Worm (Caenorhabditis elegans) whole organism, L1 larva: ENCODE data around the gene catp-4.
A peak's percentile ranks its signal among the peaks of the same experiment; 100 is the strongest.
"Not testable (repeated sequence)": the region's sequence is repeated elsewhere in the genome, so short reads cannot be mapped to it uniquely, and the experiment has no call there.

Source experiments
- aly-2 ChIP-seq: fragments of 150-350 bp; optimal IDR thresholded peaks from 2 replicates; lab custom pipeline; 2014; ENCODE audit warnings: missing biosample characterization, missing genetic modification characterization
- ceh-82 ChIP-seq, 3 experiments: fragments of 150-350 bp in 1 of 3; sonication (generic microtip) in 2 of 3; optimal IDR thresholded peaks; 2 replicates each; lab custom pipeline; 2014 to 2017; ENCODE audit warnings: missing biosample characterization in 3 of 3, missing genetic modification characterization in 3 of 3
- dpl-1 ChIP-seq, 3 experiments: fragments of 150-350 bp in 2 of 3; sonication (generic microtip) in 1 of 3; optimal IDR thresholded peaks; 2 replicates each; lab custom pipeline; 2014 to 2017; ENCODE audit warnings: missing biosample characterization in 3 of 3, missing genetic modification characterization in 3 of 3, missing genetic modification reagents in 3 of 3
- egl-27 ChIP-seq, 2 experiments: fragments of 150-350 bp in 1 of 2; sonication (generic microtip); optimal IDR thresholded peaks; 3 replicates each; lab custom pipeline; 2017 to 2018; ENCODE audit warnings: missing biosample characterization in 2 of 2, missing genetic modification characterization in 2 of 2, missing genetic modification reagents in 2 of 2
- fkh-10 ChIP-seq: sonication (generic microtip); optimal IDR thresholded peaks from 2 replicates; lab custom pipeline; 2017; ENCODE audit warnings: missing biosample characterization, missing genetic modification reagents, missing genetic modification characterization
- mep-1 ChIP-seq: fragments of 150-350 bp; optimal IDR thresholded peaks from 2 replicates; lab custom pipeline; 2014; ENCODE audit warnings: missing biosample characterization, missing genetic modification characterization
- nhr-28 ChIP-seq: fragments of 150-350 bp; optimal IDR thresholded peaks from 2 replicates; lab custom pipeline; 2014; ENCODE audit warnings: missing biosample characterization, missing genetic modification characterization
- nhr-76 ChIP-seq: sonication (generic microtip); optimal IDR thresholded peaks from 2 replicates; lab custom pipeline; 2017; ENCODE audit warnings: missing biosample characterization, missing genetic modification characterization
- pqm-1 ChIP-seq: sonication (generic microtip); optimal IDR thresholded peaks from 3 replicates; lab custom pipeline; 2017; ENCODE audit warnings: missing biosample characterization, missing genetic modification characterization
- sox-4 ChIP-seq: sonication (generic microtip); optimal IDR thresholded peaks from 2 replicates; lab custom pipeline; 2016; ENCODE audit warnings: missing genetic modification characterization, missing compliant biosample characterization
- swsn-7 ChIP-seq: sonication (generic microtip); optimal IDR thresholded peaks from 2 replicates; lab custom pipeline; 2016; ENCODE audit warnings: missing genetic modification characterization, missing compliant biosample characterization
- unc-62 ChIP-seq: fragments of 150-350 bp; optimal IDR thresholded peaks from 2 replicates; lab custom pipeline; 2014; ENCODE audit warnings: missing biosample characterization, missing genetic modification reagents, missing genetic modification characterization
- vab-15 ChIP-seq: sonication (generic microtip); optimal IDR thresholded peaks from 2 replicates; lab custom pipeline; 2017; ENCODE audit warnings: missing genotype, mild to moderate bottlenecking, missing genetic modification characterization, missing compliant biosample characterization
- ztf-11 ChIP-seq, 2 experiments: sonication (generic microtip); optimal IDR thresholded peaks; 2 replicates each; lab custom pipeline; 2016 to 2017; ENCODE audit warnings: missing genetic modification characterization in 2 of 2, missing biosample characterization in 1 of 2, missing compliant biosample characterization in 1 of 2

DNA sequence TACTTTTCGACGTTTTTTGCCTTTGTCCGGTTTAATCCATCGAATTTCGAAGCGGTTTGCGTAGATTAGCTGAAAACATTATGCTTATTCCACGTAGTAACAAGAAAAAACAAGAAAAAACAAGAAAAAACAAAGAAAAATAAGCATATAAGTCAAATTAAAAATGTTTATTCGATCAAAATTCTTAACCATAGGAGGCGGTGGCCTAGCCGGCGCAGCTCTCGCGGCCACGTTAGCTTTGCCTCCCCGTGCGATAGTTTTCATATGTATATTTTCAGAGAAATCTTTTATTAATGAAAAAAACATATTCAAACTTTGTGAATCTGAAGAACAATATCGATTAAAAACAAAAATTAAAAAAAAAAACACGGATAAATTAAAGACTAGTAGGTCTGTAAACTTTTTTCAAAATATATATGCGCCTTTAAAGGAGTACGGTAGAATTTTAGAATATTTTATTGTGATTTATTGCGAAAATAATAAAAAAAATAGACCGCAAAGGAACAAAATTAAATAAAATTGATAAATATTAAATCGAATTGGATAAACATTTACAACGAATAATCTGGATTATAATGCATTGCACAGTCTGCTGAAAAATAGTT, 29.5 kb upstream of the catp-4 start:
- not testable (repeated sequence) for TF ChIP-seq nhr-76 (tag; lab: Kevin White, UChicago); vab-15; swsn-7; unc-62 (GFP tag; lab: Kevin White, UChicago); sox-4; fkh-10 (GFP tag; lab: Kevin White, UChicago); nhr-28 (tag; lab: Kevin White, UChicago); egl-27 (tag; optimal IDR thresholded peaks at IDR 0.05; lab: Kevin White, UChicago); mep-1 (tag; lab: Kevin White, UChicago); ceh-82 (tag; optimal IDR thresholded peaks at IDR 0.05; lab: Kevin White, UChicago); aly-2; pqm-1
- TF ChIP-seq dpl-1 (GFP tag; optimal IDR thresholded peaks at IDR 0.05; lab: Kevin White, UChicago), result peak in 1 of 3 experiments; percentile 38
- TF ChIP-seq ztf-11 (tag; optimal IDR thresholded peaks at IDR 0.05; lab: Kevin White, UChicago), result peak in 1 of 2 experiments; percentile 14
